Fruit fly (Drosophila melanogaster) whole organism, prepupa: ENCODE data around the gene Nnf1b.

Experiments
- CG10631 ChIP-seq: fragments of 200-800 bp; sonication (Bioruptor generic); optimal IDR thresholded peaks from 2 replicates; lab custom pipeline; 2016; ENCODE audit warnings: missing biosample characterization, missing genetic modification characterization
- CG10669 ChIP-seq: fragments of 200-800 bp; sonication (Bioruptor generic); optimal IDR thresholded peaks from 3 replicates; lab custom pipeline; 2018; ENCODE audit warnings: missing biosample characterization, mild to moderate bottlenecking, missing genetic modification characterization, moderate library complexity
- CG11294 ChIP-seq: fragments of 200-800 bp; sonication (Bioruptor generic); IDR thresholded peaks from 2 replicates; pipeline ENCODE4 v1.3.6; 2022; ENCODE audit warnings: missing biosample characterization, missing genetic modification characterization
- CG11902 ChIP-seq: fragments of 200-800 bp; sonication (Bioruptor generic); optimal IDR thresholded peaks from 3 replicates; lab custom pipeline; 2016; ENCODE audit warnings: missing biosample characterization, missing genetic modification characterization
- CG1621 ChIP-seq: fragments of 200-800 bp; sonication (Bioruptor generic); optimal IDR thresholded peaks from 3 replicates; lab custom pipeline; 2018; ENCODE audit warnings: missing biosample characterization, mild to moderate bottlenecking, missing genetic modification characterization
- CG16779 ChIP-seq: fragments of 200-800 bp; sonication (Bioruptor generic); optimal IDR thresholded peaks from 3 replicates; lab custom pipeline; 2017; ENCODE audit warnings: missing biosample characterization, mild to moderate bottlenecking, missing genetic modification characterization
- CG3032 ChIP-seq: fragments of 200-800 bp; optimal IDR thresholded peaks from 2 replicates; lab custom pipeline; 2019; ENCODE audit warnings: missing biosample characterization, mild to moderate bottlenecking, missing genetic modification characterization, moderate library complexity
- CG31627 ChIP-seq: fragments of 200-800 bp; sonication (Bioruptor generic); optimal IDR thresholded peaks from 3 replicates; lab custom pipeline; 2016; ENCODE audit warnings: missing biosample characterization, missing genetic modification characterization
- CG32006 ChIP-seq: fragments of 200-800 bp; sonication (Bioruptor generic); optimal IDR thresholded peaks from 3 replicates; lab custom pipeline; 2017; ENCODE audit warnings: missing biosample characterization, mild to moderate bottlenecking, missing genetic modification characterization
- CG3919 ChIP-seq: fragments of 200-800 bp; sonication (Bioruptor generic); optimal IDR thresholded peaks from 3 replicates; lab custom pipeline; 2016; ENCODE audit warnings: missing biosample characterization, missing genetic modification characterization
- CG6792 ChIP-seq: fragments of 200-800 bp; sonication (Bioruptor generic); optimal IDR thresholded peaks from 3 replicates; lab custom pipeline; 2016; ENCODE audit warnings: missing biosample characterization, missing genetic modification characterization
- CG6808 ChIP-seq: fragments of 200-800 bp; sonication (Bioruptor generic); optimal IDR thresholded peaks from 3 replicates; lab custom pipeline; 2017; ENCODE audit warnings: missing biosample characterization, missing genetic modification characterization, mild to moderate bottlenecking, moderate library complexity, missing genetic modification reagents
- CG7368 ChIP-seq: fragments of 200-800 bp; sonication (Bioruptor generic); optimal IDR thresholded peaks from 3 replicates; lab custom pipeline; 2016; ENCODE audit warnings: missing biosample characterization, missing genetic modification characterization
- CG9139 ChIP-seq: fragments of 200-800 bp; sonication (Bioruptor generic); optimal IDR thresholded peaks from 3 replicates; lab custom pipeline; 2017; ENCODE audit warnings: missing biosample characterization, mild to moderate bottlenecking, missing genetic modification characterization
- Eip75B ChIP-seq: fragments of 200-800 bp; sonication (Bioruptor generic); optimal IDR thresholded peaks from 3 replicates; lab custom pipeline; 2016; ENCODE audit warnings: missing biosample characterization, missing genetic modification characterization
- Eip78C ChIP-seq: fragments of 200-800 bp; sonication (Bioruptor generic); peaks from one replicate; lab custom pipeline; 2016; ENCODE audit warnings: missing biosample characterization, missing genetic modification characterization
- Hr38 ChIP-seq: sonication (Bioruptor generic); optimal IDR thresholded peaks from 2 replicates; lab custom pipeline; 2016; ENCODE audit warnings: missing biosample characterization, missing genetic modification characterization
- Hr39 ChIP-seq: fragments of 200-800 bp; sonication (Bioruptor generic); optimal IDR thresholded peaks from 2 replicates; lab custom pipeline; 2016; ENCODE audit warnings: missing biosample characterization, missing genetic modification characterization
- Hr4 ChIP-seq: fragments of 200-800 bp; sonication (Bioruptor generic); optimal IDR thresholded peaks from 3 replicates; lab custom pipeline; 2016; ENCODE audit warnings: missing biosample characterization, missing genetic modification characterization
- Met ChIP-seq: fragments of 200-800 bp; sonication (Bioruptor generic); optimal IDR thresholded peaks from 3 replicates; lab custom pipeline; 2016; ENCODE audit warnings: missing biosample characterization, missing genetic modification characterization
- OdsH ChIP-seq: fragments of 200-800 bp; sonication (Bioruptor generic); optimal IDR thresholded peaks from 3 replicates; lab custom pipeline; 2016; ENCODE audit warnings: missing biosample characterization, missing genetic modification characterization
- Sox102F ChIP-seq: fragments of 200-800 bp; sonication (Bioruptor generic); optimal IDR thresholded peaks from 2 replicates; lab custom pipeline; 2016; ENCODE audit warnings: missing biosample characterization, mild to moderate bottlenecking, missing genetic modification characterization
- Sox14 ChIP-seq: fragments of 200-800 bp; sonication (Bioruptor generic); optimal IDR thresholded peaks from 3 replicates; lab custom pipeline; 2016; ENCODE audit warnings: missing biosample characterization, missing genetic modification characterization
- acj6 ChIP-seq: fragments of 200-800 bp; sonication (Bioruptor generic); optimal IDR thresholded peaks from 3 replicates; lab custom pipeline; 2016; ENCODE audit warnings: missing biosample characterization, missing genetic modification characterization
- cyc ChIP-seq: fragments of 200-800 bp; sonication (Bioruptor generic); optimal IDR thresholded peaks from 3 replicates; lab custom pipeline; 2016; ENCODE audit warnings: missing biosample characterization, missing genetic modification characterization
- dac ChIP-seq: fragments of 200-800 bp; sonication (Bioruptor generic); optimal IDR thresholded peaks from 2 replicates; lab custom pipeline; 2017; ENCODE audit warnings: missing biosample characterization, mild to moderate bottlenecking, missing genetic modification characterization
- eg ChIP-seq: fragments of 200-800 bp; sonication (Bioruptor generic); IDR thresholded peaks from 3 replicates; pipeline ENCODE4 v1.3.6; 2022; ENCODE audit warnings: missing biosample characterization, missing genetic modification characterization
- esn ChIP-seq: fragments of 200-800 bp; sonication (Bioruptor generic); optimal IDR thresholded peaks from 2 replicates; lab custom pipeline; 2016; ENCODE audit warnings: missing biosample characterization, mild to moderate bottlenecking, missing genetic modification characterization, moderate library complexity
- fkh ChIP-seq: fragments of 200-800 bp; sonication (Bioruptor generic); optimal IDR thresholded peaks from 3 replicates; lab custom pipeline; 2017; ENCODE audit warnings: missing biosample characterization, mild to moderate bottlenecking, missing genetic modification characterization, moderate library complexity
- lz ChIP-seq: fragments of 200-800 bp; sonication (Bioruptor generic); optimal IDR thresholded peaks from 3 replicates; lab custom pipeline; 2016; ENCODE audit warnings: missing biosample characterization, missing genetic modification characterization
- net ChIP-seq: fragments of 200-800 bp; sonication (Bioruptor generic); optimal IDR thresholded peaks from 3 replicates; lab custom pipeline; 2016; ENCODE audit warnings: missing biosample characterization, missing genetic modification characterization
- pdm3 ChIP-seq: fragments of 200-800 bp; sonication (Bioruptor generic); optimal IDR thresholded peaks from 3 replicates; lab custom pipeline; 2016; ENCODE audit warnings: missing biosample characterization, missing genetic modification characterization
- svp ChIP-seq: fragments of 200-800 bp; sonication (Bioruptor generic); peaks from one replicate; lab custom pipeline; 2016; ENCODE audit warnings: missing biosample characterization, missing genetic modification characterization
- topi ChIP-seq: fragments of 200-800 bp; sonication (Bioruptor generic); optimal IDR thresholded peaks from 3 replicates; lab custom pipeline; 2016; ENCODE audit warnings: missing biosample characterization, missing genetic modification characterization
- vri ChIP-seq: fragments of 200-800 bp; sonication (Bioruptor generic); optimal IDR thresholded peaks from 3 replicates; lab custom pipeline; 2016; ENCODE audit warnings: missing biosample characterization, mild to moderate bottlenecking, missing genetic modification characterization

Gene Nnf1b

dm6 chr2L:856690-857488 lies 46.5 kb downstream of the Nnf1b start (continued):
- peak; percentile 12 for TF ChIP-seq CG1621 (tag; lab: Kevin White, UChicago)
- TF ChIP-seq CG11294 (GFP tag; lab: Robert Waterston, UW): no peak
- peak; percentile 28 for TF ChIP-seq Hr4 (GFP tag; lab: Kevin White, UChicago)
- TF ChIP-seq CG3032: no peak
- TF ChIP-seq acj6 (GFP tag; lab: Kevin White, UChicago): peak; percentile 29
- TF ChIP-seq net (GFP tag; lab: Kevin White, UChicago): peak; percentile 5
- no peak for TF ChIP-seq CG10669 (GFP tag; lab: Kevin White, UChicago)
- no peak for TF ChIP-seq dac
- peak; percentile 16 for TF ChIP-seq Sox14 (GFP tag; lab: Kevin White, UChicago)
- TF ChIP-seq CG3919: peak; percentile 47
- no peak for TF ChIP-seq vri (GFP tag; lab: Kevin White, UChicago)
- TF ChIP-seq, all 60 proteins: peak for 37

- TF ChIP-seq CG32006 (GFP tag; lab: Kevin White, UChicago) (no peak), fkh (no peak), CG11902 (no peak), CG3919 (peak; percentile 11), CG10669 (GFP tag; lab: Kevin White, UChicago) (no peak), Hr39 (no peak), CG16779 (tag; lab: Kevin White, UChicago) (peak; percentile 8), svp (GFP tag; lab: Kevin White, UChicago) (peak; percentile 60), CG6808 (no peak), dac (no peak), CG9139 (GFP tag; lab: Kevin White, UChicago) (no peak), topi (no peak), eg (GFP tag; lab: Robert Waterston, UW) (0 out of 3 replicates have a peak, but pooled peaks have one; percentile 34), CG3032 (no peak), CG7368 (GFP tag; lab: Kevin White, UChicago) (peak; percentile 14), vri (GFP tag; lab: Kevin White, UChicago) (peak; percentile 45), Eip78C (GFP tag; lab: Kevin White, UChicago) (peak; percentile 38), pdm3 (GFP tag; lab: Kevin White, UChicago) (peak; percentile 39), CG10631 (GFP tag; lab: Kevin White, UChicago) (peak; percentile 13), CG6792 (GFP tag; lab: Kevin White, UChicago) (peak; percentile 40), CG31627 (GFP tag; lab: Kevin White, UChicago) (peak; percentile 43), Eip75B (GFP tag; lab: Kevin White, UChicago) (peak; percentile 39), esn (GFP tag; lab: Kevin White, UChicago) (peak; percentile 57), Sox14 (GFP tag; lab: Kevin White, UChicago) (peak; percentile 24), Sox102F (peak; percentile 29), Hr4 (GFP tag; lab: Kevin White, UChicago) (no peak), cyc (GFP tag; lab: Kevin White, UChicago) (no peak), Met (GFP tag; lab: Kevin White, UChicago) (peak; percentile 7), Hr38 (GFP tag; lab: Kevin White, UChicago) (no peak), OdsH (GFP tag; lab: Kevin White, UChicago) (peak; percentile 56), lz (no peak)
These were observed 47.6 kb downstream of the Nnf1b start for dm6 chr2L:857897-858517.

DNA sequence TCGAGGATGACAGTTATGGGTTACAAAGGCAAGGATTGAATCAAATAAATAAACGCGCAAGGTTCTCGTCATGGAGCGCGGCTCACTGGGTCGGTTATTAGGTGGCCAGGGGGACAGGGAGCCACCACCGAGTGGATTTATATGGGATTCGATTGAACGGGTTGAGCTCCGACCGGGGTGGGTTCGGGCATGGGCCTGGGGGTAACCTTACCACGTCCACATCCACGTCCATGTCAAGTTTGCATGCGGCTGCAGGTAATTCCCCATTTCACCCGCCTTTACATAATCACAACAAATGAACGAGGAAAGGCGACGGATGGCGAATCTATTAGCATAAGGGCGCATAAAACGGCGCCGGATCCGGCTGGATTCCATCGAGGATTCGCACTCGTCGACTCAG lies 49.5 kb downstream of the Nnf1b start, which contains the start of gene CG13950:
Gene CG13950 (plus strand): TSS at position 301 of the 400 bp plus-strand sequence.
- TF ChIP-seq CG1621 (tag; lab: Kevin White, UChicago): no peak
- no peak for TF ChIP-seq esn (GFP tag; lab: Kevin White, UChicago)
